Worm (Caenorhabditis elegans) whole organism, L4 larva: Measurements from ENCODE around the gene sap-49.

ENCODE experiments used
- F44E2.7 ChIP-seq: fragments of 200-800 bp; sonication (Bioruptor generic); IDR thresholded peaks from 2 replicates; pipeline ENCODE4 v2.1.2; 2022; ENCODE audit warnings: missing genetic modification characterization, missing compliant biosample characterization
- F49E8.2 ChIP-seq: sonication (generic microtip); optimal IDR thresholded peaks from 2 replicates; lab custom pipeline; 2016; ENCODE audit warnings: missing compliant biosample characterization, mild to moderate bottlenecking, missing genetic modification characterization, borderline replicate concordance
- T20F7.1 ChIP-seq: fragments of 200-800 bp; sonication (Bioruptor generic); optimal IDR thresholded peaks from 2 replicates; lab custom pipeline; 2018; ENCODE audit warnings: mild to moderate bottlenecking, missing genetic modification characterization, missing compliant biosample characterization
- T26A8.4 ChIP-seq: fragments of 200-800 bp; sonication (Bioruptor generic); IDR thresholded peaks from 2 replicates; pipeline ENCODE4 v1.3.6; 2022; ENCODE audit warnings: missing genetic modification characterization, missing compliant biosample characterization
- Y48G9A.11 ChIP-seq: fragments of 200-800 bp; sonication (Bioruptor generic); IDR thresholded peaks from 2 replicates; pipeline ENCODE4 v1.3.6; 2022; ENCODE audit warnings: missing genetic modification reagents, missing genetic modification characterization, missing compliant biosample characterization
- aha-1 ChIP-seq: fragments of 150-350 bp; peaks from one replicate; lab custom pipeline; 2014; ENCODE audit warnings: missing biosample characterization, missing genetic modification characterization
- ama-1 ChIP-seq: fragments of 150-350 bp; optimal IDR thresholded peaks from 2 replicates; lab custom pipeline; 2014; ENCODE audit warnings: inconsistent platforms, mixed read lengths
- attf-4 ChIP-seq: sonication (generic microtip); optimal IDR thresholded peaks from 3 replicates; lab custom pipeline; 2017; ENCODE audit warnings: missing biosample characterization, missing genetic modification characterization
- ceh-20 ChIP-seq: fragments of 200-800 bp; sonication (Bioruptor generic); IDR thresholded peaks from 2 replicates; pipeline ENCODE4 v1.3.6; 2022; ENCODE audit warnings: missing genetic modification reagents, missing genetic modification characterization, missing compliant biosample characterization
- ceh-32 ChIP-seq: sonication (generic microtip); optimal IDR thresholded peaks from 2 replicates; lab custom pipeline; 2016; ENCODE audit warnings: mild to moderate bottlenecking, missing genetic modification characterization, missing compliant biosample characterization; ENCODE audit not compliant: poor library complexity
- ces-1 ChIP-seq: fragments of 150-350 bp; sonication (generic microtip); optimal IDR thresholded peaks from 4 replicates; lab custom pipeline; 2014; ENCODE audit warnings: missing biosample characterization, missing genetic modification reagents, missing genetic modification characterization
- cey-2 ChIP-seq: sonication (generic microtip); optimal IDR thresholded peaks from 3 replicates; lab custom pipeline; 2017; ENCODE audit warnings: missing genetic modification characterization, mild to moderate bottlenecking, missing compliant biosample characterization, antibody characterized with exemption, borderline replicate concordance; ENCODE audit not compliant: insufficient read depth
- ctbp-1 ChIP-seq: fragments of 200-800 bp; sonication (Bioruptor generic); IDR thresholded peaks from 2 replicates; pipeline ENCODE4 v1.3.6; 2022; ENCODE audit warnings: missing genetic modification reagents, missing genetic modification characterization, missing compliant biosample characterization
- daf-16 ChIP-seq, 3 experiments: sonication (generic microtip); optimal IDR thresholded peaks; 2 replicates each; lab custom pipeline; 2016 to 2017; ENCODE audit warnings: missing genetic modification characterization in 3 of 3, missing genetic modification reagents in 3 of 3, mild to moderate bottlenecking in 2 of 3, missing compliant biosample characterization in 2 of 3, missing biosample characterization in 1 of 3, moderate library complexity in 1 of 3
- daf-8 ChIP-seq: fragments of 200-800 bp; sonication (Bioruptor generic); IDR thresholded peaks from 2 replicates; pipeline ENCODE4 v1.3.6; 2022; ENCODE audit warnings: missing genetic modification characterization, missing compliant biosample characterization
- dmd-9 ChIP-seq: fragments of 200-800 bp; sonication (Bioruptor generic); IDR thresholded peaks from 2 replicates; pipeline ENCODE4 v1.3.6; 2022; ENCODE audit warnings: missing genetic modification reagents, missing genetic modification characterization, missing compliant biosample characterization
- dve-1 ChIP-seq: sonication (generic microtip); optimal IDR thresholded peaks from 2 replicates; lab custom pipeline; 2017; ENCODE audit warnings: antibody characterized with exemption, mild to moderate bottlenecking, missing genetic modification characterization, missing compliant biosample characterization; ENCODE audit not compliant: insufficient read depth
- egl-43 ChIP-seq: fragments of 200-800 bp; sonication (Bioruptor generic); IDR thresholded peaks from 2 replicates; pipeline ENCODE4 v1.3.6; 2022; ENCODE audit warnings: missing genetic modification reagents, missing genetic modification characterization, missing compliant biosample characterization
- hlh-11 ChIP-seq: fragments of 200-800 bp; sonication (Bioruptor generic); optimal IDR thresholded peaks from 2 replicates; lab custom pipeline; 2018; ENCODE audit warnings: mild to moderate bottlenecking, missing genetic modification characterization, missing compliant biosample characterization
- hmg-1.1 ChIP-seq: fragments of 200-800 bp; sonication (Bioruptor generic); IDR thresholded peaks from 2 replicates; pipeline ENCODE4 v1.3.6; 2022; ENCODE audit warnings: missing genetic modification reagents, missing genetic modification characterization, missing compliant biosample characterization
- jun-1 ChIP-seq: fragments of 150-350 bp; optimal IDR thresholded peaks from 2 replicates; lab custom pipeline; 2014; ENCODE audit warnings: missing biosample characterization, missing genetic modification reagents, missing genetic modification characterization
- lim-7 ChIP-seq: fragments of 200-800 bp; sonication (Bioruptor generic); IDR thresholded peaks from 2 replicates; pipeline ENCODE4 v1.3.6; 2022; ENCODE audit warnings: missing genetic modification characterization, missing compliant biosample characterization
- lin-15B ChIP-seq: fragments of 150-350 bp; sonication (generic microtip); optimal IDR thresholded peaks from 3 replicates; lab custom pipeline; 2014; ENCODE audit warnings: missing biosample characterization, missing genetic modification characterization
- lin-29 ChIP-seq: fragments of 200-800 bp; sonication (Bioruptor generic); IDR thresholded peaks from 2 replicates; pipeline ENCODE4 v1.3.6; 2022; ENCODE audit warnings: missing genetic modification reagents, missing genetic modification characterization, missing compliant biosample characterization
- lin-38 ChIP-seq: fragments of 200-800 bp; sonication (Bioruptor generic); IDR thresholded peaks from 2 replicates; pipeline ENCODE4 v1.3.6; 2022; ENCODE audit warnings: missing genetic modification reagents, missing genetic modification characterization, missing compliant biosample characterization
- lsy-2 ChIP-seq, 2 experiments: fragments of 150-350 bp in 1 of 2; sonication (generic microtip) in 1 of 2; optimal IDR thresholded peaks; 2 replicates each; lab custom pipeline; 2014 to 2017; ENCODE audit warnings: missing biosample characterization in 2 of 2, missing genetic modification characterization in 2 of 2
- mdt-29 ChIP-seq: fragments of 200-800 bp; sonication (Bioruptor generic); IDR thresholded peaks from 2 replicates; pipeline ENCODE4 v1.3.6; 2022; ENCODE audit warnings: missing genetic modification reagents, missing genetic modification characterization, missing compliant biosample characterization
- mes-2 ChIP-seq: sonication (generic microtip); optimal IDR thresholded peaks from 2 replicates; lab custom pipeline; 2016; ENCODE audit warnings: missing genotype, mild to moderate bottlenecking, missing genetic modification characterization, missing compliant biosample characterization; ENCODE audit not compliant: poor library complexity, severe bottlenecking
- mxl-3 ChIP-seq: fragments of 200-800 bp; sonication (Bioruptor generic); optimal IDR thresholded peaks from 2 replicates; lab custom pipeline; 2018; ENCODE audit warnings: mild to moderate bottlenecking, missing genetic modification characterization, missing compliant biosample characterization
- nhr-10 ChIP-seq: fragments of 150-350 bp; optimal IDR thresholded peaks from 2 replicates; lab custom pipeline; 2014; ENCODE audit warnings: missing biosample characterization, missing genetic modification characterization
- nhr-11 ChIP-seq: fragments of 150-350 bp; optimal IDR thresholded peaks from 2 replicates; lab custom pipeline; 2014; ENCODE audit warnings: missing biosample characterization, missing genetic modification characterization
- nhr-25 ChIP-seq: sonication (generic microtip); optimal IDR thresholded peaks from 2 replicates; lab custom pipeline; 2017; ENCODE audit warnings: missing genetic modification characterization, mild to moderate bottlenecking, missing compliant biosample characterization, antibody characterized with exemption, moderate library complexity, borderline replicate concordance; ENCODE audit not compliant: insufficient read depth
- nhr-41 ChIP-seq: fragments of 200-800 bp; sonication (Bioruptor generic); IDR thresholded peaks from 2 replicates; pipeline ENCODE4 v1.3.6; 2022; ENCODE audit warnings: missing genetic modification reagents, missing genetic modification characterization, missing compliant biosample characterization
- nhr-42 ChIP-seq: fragments of 200-800 bp; sonication (Bioruptor generic); IDR thresholded peaks from 2 replicates; pipeline ENCODE4 v1.3.6; 2022; ENCODE audit warnings: missing genetic modification characterization, missing compliant biosample characterization
- nhr-48 ChIP-seq: sonication (generic microtip); optimal IDR thresholded peaks from 2 replicates; lab custom pipeline; 2016; ENCODE audit warnings: mild to moderate bottlenecking, missing genetic modification characterization, missing compliant biosample characterization
- nhr-76 ChIP-seq: fragments of 150-350 bp; optimal IDR thresholded peaks from 2 replicates; lab custom pipeline; 2014; ENCODE audit warnings: missing biosample characterization, missing genetic modification characterization
- nhr-77 ChIP-seq: fragments of 150-350 bp; optimal IDR thresholded peaks from 2 replicates; lab custom pipeline; 2014; ENCODE audit warnings: missing biosample characterization, missing genetic modification characterization
- pha-4 ChIP-seq, 2 experiments: fragments of 150-350 bp in 1 of 2; fragments of 200-800 bp in 1 of 2; sonication (Bioruptor generic) in 1 of 2; IDR thresholded peaks in 1 of 2; optimal IDR thresholded peaks in 1 of 2; 2 replicates each; pipeline versions ENCODE4 v1.3.6 to Lab custom; 2014 to 2022; ENCODE audit warnings: missing genetic modification characterization in 2 of 2, missing genetic modification reagents in 2 of 2, missing biosample characterization in 1 of 2, missing compliant biosample characterization in 1 of 2
- php-3 ChIP-seq: fragments of 200-800 bp; sonication (Bioruptor generic); IDR thresholded peaks from 2 replicates; pipeline ENCODE4 v1.3.6; 2022; ENCODE audit warnings: missing genetic modification reagents, missing genetic modification characterization, missing compliant biosample characterization
- rbr-2 ChIP-seq: sonication (generic microtip); optimal IDR thresholded peaks from 2 replicates; lab custom pipeline; 2016; ENCODE audit warnings: missing genotype, missing genetic modification characterization, missing compliant biosample characterization
- saeg-2 ChIP-seq: fragments of 200-800 bp; sonication (Bioruptor generic); IDR thresholded peaks from 2 replicates; pipeline ENCODE4 v1.3.6; 2022; ENCODE audit warnings: missing genetic modification reagents, missing genetic modification characterization, missing compliant biosample characterization
- sdz-12 ChIP-seq: fragments of 200-800 bp; sonication (Bioruptor generic); optimal IDR thresholded peaks from 2 replicates; lab custom pipeline; 2018; ENCODE audit warnings: mild to moderate bottlenecking, missing genetic modification characterization, missing compliant biosample characterization
- skn-1 ChIP-seq: fragments of 150-350 bp; optimal IDR thresholded peaks from 2 replicates; lab custom pipeline; 2014; ENCODE audit warnings: missing biosample characterization, missing genetic modification characterization
- snpc-1.2 ChIP-seq: fragments of 200-800 bp; sonication (Bioruptor generic); IDR thresholded peaks from 2 replicates; pipeline ENCODE4 v1.3.6; 2022; ENCODE audit warnings: missing genetic modification reagents, missing genetic modification characterization, missing compliant biosample characterization
- tag-97 ChIP-seq: fragments of 200-800 bp; sonication (Bioruptor generic); IDR thresholded peaks from 2 replicates; pipeline ENCODE4 v1.3.6; 2022; ENCODE audit warnings: missing genetic modification characterization, missing compliant biosample characterization
- zag-1 ChIP-seq: fragments of 150-350 bp; optimal IDR thresholded peaks from 2 replicates; lab custom pipeline; 2014; ENCODE audit warnings: missing biosample characterization, missing genetic modification characterization
- zfp-2 ChIP-seq: sonication (generic microtip); optimal IDR thresholded peaks from 2 replicates; lab custom pipeline; 2016; ENCODE audit warnings: mild to moderate bottlenecking, missing genetic modification characterization, missing compliant biosample characterization
- zip-11 ChIP-seq: fragments of 200-800 bp; sonication (Bioruptor generic); IDR thresholded peaks from 2 replicates; pipeline ENCODE4 v1.3.6; 2022; ENCODE audit warnings: missing genetic modification characterization, missing compliant biosample characterization
- ztf-11 ChIP-seq: fragments of 150-350 bp; optimal IDR thresholded peaks from 2 replicates; lab custom pipeline; 2014; ENCODE audit warnings: missing biosample characterization, missing genetic modification characterization

Gene sap-49

ce11 chrII:8020580-8021044 lies 15.0 kb downstream of the sap-49 start (continued):
- TF ChIP-seq daf-16 (GFP tag; optimal IDR thresholded peaks at IDR 0.05; lab: Kevin White, UChicago) (peak in 1 of 2 experiments; percentile 16), daf-16 (tag; optimal IDR thresholded peaks at IDR 0.05; lab: Kevin White, UChicago) (peak; percentile 20), hmg-1.1 (GFP tag; lab: Robert Waterston, UW) (no peak), ces-1 (GFP tag; lab: Kevin White, UChicago) (no peak), ztf-11 (tag; lab: Kevin White, UChicago) (no peak), hlh-11 (no peak), cey-2 (tag; lab: Kevin White, UChicago) (no peak), ama-1 (lab: Kevin White, UChicago) (peak; percentile 39), tag-97 (GFP tag; lab: Robert Waterston, UW) (no peak), lin-15B (tag; lab: Kevin White, UChicago) (no peak), mdt-29 (GFP tag; lab: Robert Waterston, UW) (no peak), snpc-1.2 (no peak), daf-8 (GFP tag; lab: Robert Waterston, UW) (no peak), mxl-3 (GFP tag; lab: Kevin White, UChicago) (no peak), mes-2 (tag; lab: Kevin White, UChicago) (no peak), zfp-2 (tag; lab: Kevin White, UChicago) (no peak), lsy-2 (tag; optimal IDR thresholded peaks at IDR 0.05; lab: Kevin White, UChicago) (no peak), rbr-2 (tag; lab: Kevin White, UChicago) (no peak), sdz-12 (GFP tag; lab: Kevin White, UChicago) (peak; percentile 69), skn-1 (no peak), dve-1 (peak; percentile 13), jun-1 (tag; lab: Kevin White, UChicago) (no peak), egl-43 (GFP tag; lab: Robert Waterston, UW) (no peak), nhr-42 (no peak), ctbp-1 (GFP tag; lab: Robert Waterston, UW) (no peak), pha-4 (GFP tag; IDR thresholded peaks at IDR 0.05; lab: Robert Waterston, UW) (peak; percentile 45; the same call in 1 of the 2 replicates), pha-4 (tag; optimal IDR thresholded peaks at IDR 0.05; lab: Kevin White, UChicago) (no peak), lin-38 (peak; percentile 27; the same call in 1 of the 2 replicates), php-3 (GFP tag; lab: Robert Waterston, UW) (no peak), F49E8.2 (tag; lab: Kevin White, UChicago) (no peak), T20F7.1 (GFP tag; lab: Kevin White, UChicago) (peak; percentile 7), zag-1 (tag; lab: Kevin White, UChicago) (no peak), aha-1 (peak; percentile 83), attf-4 (tag; lab: Kevin White, UChicago) (no peak), dmd-9 (GFP tag; lab: Robert Waterston, UW) (no peak), F44E2.7 (GFP tag; lab: Robert Waterston, UW) (no peak), nhr-48 (tag; lab: Kevin White, UChicago) (no peak), T26A8.4 (GFP tag; lab: Robert Waterston, UW) (0 out of 2 replicates have a peak, but pooled peaks have one; percentile 48), nhr-76 (tag; lab: Kevin White, UChicago) (no peak), nhr-11 (tag; lab: Kevin White, UChicago) (no peak), Y48G9A.11 (0 out of 2 replicates have a peak, but pooled peaks have one; percentile 18), nhr-41 (GFP tag; lab: Robert Waterston, UW) (0 out of 2 replicates have a peak, but pooled peaks have one; percentile 5), zip-11 (GFP tag; lab: Robert Waterston, UW) (no peak), nhr-77 (tag; lab: Kevin White, UChicago) (no peak), saeg-2 (GFP tag; lab: Robert Waterston, UW) (0 out of 2 replicates have a peak, but pooled peaks have one; percentile 22), lin-29 (GFP tag; lab: Robert Waterston, UW) (no peak), nhr-10 (no peak), ceh-32 (no peak), nhr-25 (tag; lab: Kevin White, UChicago) (no peak), ceh-20 (no peak), lim-7 (GFP tag; lab: Robert Waterston, UW) (no peak)
